Fruit fly (Drosophila melanogaster): ENCODE data around the gene Sfp36F.
A peak's percentile ranks its signal among the peaks of the same experiment; 100 is the strongest.

The Sfp36F gene

dm6 chr2L:18267815-18268214, 24.5 kb upstream of the Sfp36F start (continued):
- TF ChIP-seq CG12769 (tag; optimal IDR thresholded peaks at IDR 0.05) = no peak
- peak; percentile 28 for TF ChIP-seq Fer3 (tag; optimal IDR thresholded peaks at IDR 0.05)
- TF ChIP-seq ash1 (GFP tag; optimal IDR thresholded peaks at IDR 0.05) = no peak
- peak; percentile 34 for TF ChIP-seq CG13424 (tag; optimal IDR thresholded peaks at IDR 0.05)
- peak; percentile 22; the same call in 1 of the 2 replicates for TF ChIP-seq lmd (GFP tag; IDR thresholded peaks at IDR 0.05)
- no peak for TF ChIP-seq rib (GFP tag; IDR thresholded peaks at IDR 0.05)

dm6 chr2L:18275663-18276062, 16.7 kb upstream of the Sfp36F start, which contains the start of gene CG42750:
CG42750 (minus strand) TSS chr2L:18275770.
- peak; percentile 34 for TF ChIP-seq CG5180 (GFP tag; optimal IDR thresholded peaks at IDR 0.05)
- TF ChIP-seq CG18599 (GFP tag; optimal IDR thresholded peaks at IDR 0.05) = peak; percentile 21
- no peak for TF ChIP-seq chif (GFP tag; optimal IDR thresholded peaks at IDR 0.05)
- TF ChIP-seq Jarid2 (GFP tag; optimal IDR thresholded peaks at IDR 0.05) = peak; percentile 32
- TF ChIP-seq CG11085 (GFP tag; IDR thresholded peaks at IDR 0.05) = no peak
- TF ChIP-seq Bgb (GFP tag; IDR thresholded peaks at IDR 0.05; ENCODE audit: partially characterized antibody) = peak; percentile 22; the same call in 1 of the 2 replicates
- peak; percentile 73 for TF ChIP-seq CG13894 (tag; optimal IDR thresholded peaks at IDR 0.05)
- TF ChIP-seq CG3163 (GFP tag; optimal IDR thresholded peaks at IDR 0.05) = peak; percentile 49
- TF ChIP-seq croc (GFP tag; conservative IDR thresholded peaks at IDR 0.05) = no peak
- peak; percentile 37 for TF ChIP-seq abd-A (tag; optimal IDR thresholded peaks at IDR 0.05)
- no peak for TF ChIP-seq CG17328 (GFP tag; IDR thresholded peaks at IDR 0.05)
- TF ChIP-seq Deaf1 (tag; optimal IDR thresholded peaks at IDR 0.05) = peak; percentile 91
- TF ChIP-seq eve (GFP tag; optimal IDR thresholded peaks at IDR 0.05) = no peak
- TF ChIP-seq Trl (optimal IDR thresholded peaks at IDR 0.05) = peak; percentile 27 to 50
- TF ChIP-seq Trl (GFP tag; optimal IDR thresholded peaks at IDR 0.05) = no peak
- 0 out of 3 replicates have a peak, but pooled peaks have one; percentile 14 for TF ChIP-seq dysf (GFP tag; IDR thresholded peaks at IDR 0.05)
- TF ChIP-seq Adf1 (GFP tag; IDR thresholded peaks at IDR 0.05) = 0 out of 2 replicates have a peak, but pooled peaks have one; percentile 11
- TF ChIP-seq CG34422 (GFP tag; IDR thresholded peaks at IDR 0.05) = no peak
- TF ChIP-seq Ets65A (GFP tag) = peak; percentile 77

dm6 chr2L:18284150-18284842, 8.0 kb upstream of the Sfp36F start:
- TF ChIP-seq CG11456 (GFP tag; IDR thresholded peaks at IDR 0.05) (peak; percentile 23; the same call in 1 of the 3 replicates), Usf (GFP tag; optimal IDR thresholded peaks at IDR 0.05) (no peak), bsh (GFP tag; optimal IDR thresholded peaks at IDR 0.05) (no peak), NFAT (GFP tag; IDR thresholded peaks at IDR 0.05) (no peak), CG10654 (GFP tag; optimal IDR thresholded peaks at IDR 0.05) (no peak), CG11093 (GFP tag; IDR thresholded peaks at IDR 0.05) (0 out of 3 replicates have a peak, but pooled peaks have one; percentile 11), mam (GFP tag; optimal IDR thresholded peaks at IDR 0.05) (no peak), Hsf (GFP tag; optimal IDR thresholded peaks at IDR 0.05) (no peak), klu (GFP tag; IDR thresholded peaks at IDR 0.05) (no peak), CG9609 (GFP tag; optimal IDR thresholded peaks at IDR 0.05) (no peak), Deaf1 (tag; optimal IDR thresholded peaks at IDR 0.05) (no peak), Ets65A (GFP tag) (peak; percentile 94), CTCF (GFP tag; optimal IDR thresholded peaks at IDR 0.05) (peak; percentile 69), Scr (GFP tag; IDR thresholded peaks at IDR 0.05; ENCODE audit: partially characterized antibody) (no peak), ase (GFP tag; IDR thresholded peaks at IDR 0.05) (no peak), Side (GFP tag; optimal IDR thresholded peaks at IDR 0.05) (no peak), fd64A (GFP tag; optimal IDR thresholded peaks at IDR 0.05) (no peak), ken (GFP tag; IDR thresholded peaks at IDR 0.05) (no peak), CG11504 (tag; optimal IDR thresholded peaks at IDR 0.05) (no peak), crc (GFP tag; optimal IDR thresholded peaks at IDR 0.05) (no peak), CG9437 (GFP tag; optimal IDR thresholded peaks at IDR 0.05) (no peak), ssp (GFP tag; IDR thresholded peaks at IDR 0.05) (no peak), CG31388 (GFP tag; optimal IDR thresholded peaks at IDR 0.05) (no peak), Med (GFP tag) (no peak), esg (GFP tag; conservative IDR thresholded peaks at IDR 0.05) (no peak), CG10366 (GFP tag; IDR thresholded peaks at IDR 0.05) (no peak), Awh (GFP tag; IDR thresholded peaks at IDR 0.05) (no peak)
